Worm (Caenorhabditis elegans): Measurements from ENCODE around the gene pei-2.

- TF ChIP-seq nhr-12 (tag; optimal IDR thresholded peaks at IDR 0.05) (no peak), unc-39 (tag; optimal IDR thresholded peaks at IDR 0.05) (no peak), nhr-11 (tag; optimal IDR thresholded peaks at IDR 0.05) (no peak), nhr-25 (tag; optimal IDR thresholded peaks at IDR 0.05) (no peak), zag-1 (tag; optimal IDR thresholded peaks at IDR 0.05) (no peak), ceh-82 (tag; optimal IDR thresholded peaks at IDR 0.05) (no peak), unc-62 (GFP tag; optimal IDR thresholded peaks at IDR 0.05) (no peak), mdl-1 (tag; optimal IDR thresholded peaks at IDR 0.05) (no peak)
Observed at ce11 chrV:1064491-1064890, 41.2 kb upstream of the pei-2 start, which contains the start of gene str-67.

Measured in whole organism, L2 larva.